Worm (Caenorhabditis elegans) whole organism, young adult: Measurements from ENCODE around the gene cpr-6.

Experiments used
- F39B2.1 ChIP-seq: fragments of 200-800 bp; sonication (Bioruptor generic); IDR thresholded peaks from 2 replicates; pipeline ENCODE4 v1.3.6; 2022; ENCODE audit warnings: missing genetic modification reagents, missing genetic modification characterization, missing compliant biosample characterization
- Y53F4B.3 ChIP-seq: fragments of 200-800 bp; sonication (Bioruptor generic); IDR thresholded peaks from 2 replicates; pipeline ENCODE4 v1.3.6; 2022; ENCODE audit warnings: missing genetic modification reagents, missing genetic modification characterization, missing compliant biosample characterization
- ama-1 ChIP-seq, 3 experiments: fragments of 150-350 bp in 1 of 3; sonication (generic microtip) in 2 of 3; optimal IDR thresholded peaks; 2 replicates each; lab custom pipeline; 2014 to 2018; ENCODE audit warnings: missing biosample characterization in 2 of 3, missing genetic modification characterization in 2 of 3, missing genetic modification reagents in 2 of 3
- attf-5 ChIP-seq: fragments of 200-800 bp; sonication (Bioruptor generic); optimal IDR thresholded peaks from 2 replicates; lab custom pipeline; 2018; ENCODE audit warnings: mild to moderate bottlenecking, missing genetic modification characterization, missing compliant biosample characterization
- ceh-40 ChIP-seq: fragments of 200-800 bp; sonication (Bioruptor generic); IDR thresholded peaks from 2 replicates; pipeline ENCODE4 v1.3.6; 2022; ENCODE audit warnings: missing genetic modification characterization, missing compliant biosample characterization
- ceh-91 ChIP-seq: fragments of 200-800 bp; sonication (Bioruptor generic); IDR thresholded peaks from 2 replicates; pipeline ENCODE4 v1.3.6; 2022; ENCODE audit warnings: missing genetic modification reagents, missing genetic modification characterization, missing compliant biosample characterization
- die-1 ChIP-seq: sonication (generic microtip); optimal IDR thresholded peaks from 2 replicates; lab custom pipeline; 2016; ENCODE audit warnings: missing genotype, mild to moderate bottlenecking, missing genetic modification characterization, missing compliant biosample characterization
- nfyb-1 ChIP-seq: fragments of 200-800 bp; sonication (Bioruptor generic); IDR thresholded peaks from 2 replicates; pipeline ENCODE4 v1.3.6; 2022; ENCODE audit warnings: missing genetic modification reagents, missing genetic modification characterization, missing compliant biosample characterization
- nhr-120 ChIP-seq: fragments of 200-800 bp; sonication (Bioruptor generic); IDR thresholded peaks from 2 replicates; pipeline ENCODE4 v1.3.6; 2022; ENCODE audit warnings: missing genetic modification characterization, missing compliant biosample characterization
- nhr-80 ChIP-seq: sonication (generic microtip); optimal IDR thresholded peaks from 2 replicates; lab custom pipeline; 2016; ENCODE audit warnings: missing genetic modification characterization, missing compliant biosample characterization
- zfh-2 ChIP-seq: fragments of 200-800 bp; sonication (Bioruptor generic); conservative IDR thresholded peaks from 2 replicates; pipeline ENCODE4 v1.3.6; 2022; ENCODE audit warnings: missing genetic modification reagents, missing genetic modification characterization, missing compliant biosample characterization
- zim-3 ChIP-seq: sonication (generic microtip); optimal IDR thresholded peaks from 2 replicates; lab custom pipeline; 2017; ENCODE audit warnings: mild to moderate bottlenecking, missing genetic modification characterization, moderate library complexity, missing compliant biosample characterization
- ztf-28 ChIP-seq: fragments of 200-800 bp; sonication (Bioruptor generic); IDR thresholded peaks from 2 replicates; pipeline ENCODE4 v1.3.6; 2022; ENCODE audit warnings: missing genetic modification reagents, missing genetic modification characterization, missing compliant biosample characterization

cpr-6 gene

ce11 chrX:6654139-6654538 lies 47.1 kb downstream of the cpr-6 start:
- no peak for TF ChIP-seq ceh-40 (GFP tag; lab: Robert Waterston, UW)
- TF ChIP-seq nhr-80 (tag; lab: Kevin White, UChicago): peak; percentile 50

- TF ChIP-seq zim-3 (no peak), attf-5 (GFP tag; lab: Kevin White, UChicago) (no peak), F39B2.1 (GFP tag; lab: Robert Waterston, UW) (no peak), Y53F4B.3 (GFP tag; lab: Robert Waterston, UW) (no peak), nfyb-1 (GFP tag; lab: Robert Waterston, UW) (no peak), die-1 (tag; lab: Kevin White, UChicago) (no peak), ama-1 (optimal IDR thresholded peaks at IDR 0.05; lab: Kevin White, UChicago) (no peak), ama-1 (GFP tag; optimal IDR thresholded peaks at IDR 0.05; lab: Kevin White, UChicago) (no peak), nhr-80 (tag; lab: Kevin White, UChicago) (peak; percentile 47)
These were observed 48.2 kb downstream of the cpr-6 start, which contains the start of gene nhr-173 for ce11 chrX:6655163-6655562. nhr-173 (plus strand) TSS chrX:6655528.

- TF ChIP-seq ztf-28 (GFP tag; lab: Robert Waterston, UW) (no peak), ceh-91 (GFP tag; lab: Robert Waterston, UW) (no peak)
These were observed 49.2 kb downstream of the cpr-6 start for ce11 chrX:6656251-6656650.

- TF ChIP-seq nhr-120 (GFP tag; lab: Robert Waterston, UW) (0 out of 2 replicates have a peak, but pooled peaks have one; percentile 57), zfh-2 (GFP tag; lab: Robert Waterston, UW) (no peak), nhr-80 (tag; lab: Kevin White, UChicago) (peak; percentile 38)
These were observed 49.8 kb downstream of the cpr-6 start for ce11 chrX:6656770-6657169.
